Worm (Caenorhabditis elegans) whole organism, L4 larva: ENCODE measurements around the gene tes-1.

Source experiments
- D1046.2 ChIP-seq: fragments of 200-800 bp; sonication (Bioruptor generic); IDR thresholded peaks from 2 replicates; pipeline ENCODE4 v1.3.6; 2022; ENCODE audit warnings: missing genetic modification characterization, missing compliant biosample characterization
- F26F4.8 ChIP-seq: fragments of 200-800 bp; sonication (Bioruptor generic); conservative IDR thresholded peaks from 2 replicates; pipeline ENCODE4 v1.3.6; 2022; ENCODE audit warnings: missing genetic modification characterization, missing compliant biosample characterization
- F37D6.2 ChIP-seq: sonication (generic microtip); optimal IDR thresholded peaks from 2 replicates; lab custom pipeline; 2016; ENCODE audit warnings: mild to moderate bottlenecking, missing genetic modification characterization, missing compliant biosample characterization
- F44E2.7 ChIP-seq: fragments of 200-800 bp; sonication (Bioruptor generic); IDR thresholded peaks from 2 replicates; pipeline ENCODE4 v2.1.2; 2022; ENCODE audit warnings: missing genetic modification characterization, missing compliant biosample characterization
- F49E8.2 ChIP-seq: sonication (generic microtip); optimal IDR thresholded peaks from 2 replicates; lab custom pipeline; 2016; ENCODE audit warnings: missing compliant biosample characterization, mild to moderate bottlenecking, missing genetic modification characterization, borderline replicate concordance
- Y105C5A.15 ChIP-seq: fragments of 200-800 bp; sonication (Bioruptor generic); IDR thresholded peaks from 2 replicates; pipeline ENCODE4 v1.3.6; 2022; ENCODE audit warnings: missing genetic modification characterization, missing compliant biosample characterization
- Y48G9A.11 ChIP-seq: fragments of 200-800 bp; sonication (Bioruptor generic); IDR thresholded peaks from 2 replicates; pipeline ENCODE4 v1.3.6; 2022; ENCODE audit warnings: missing genetic modification reagents, missing genetic modification characterization, missing compliant biosample characterization
- aha-1 ChIP-seq: fragments of 150-350 bp; peaks from one replicate; lab custom pipeline; 2014; ENCODE audit warnings: missing biosample characterization, missing genetic modification characterization
- ama-1 ChIP-seq: fragments of 150-350 bp; optimal IDR thresholded peaks from 2 replicates; lab custom pipeline; 2014; ENCODE audit warnings: inconsistent platforms, mixed read lengths
- arid-1 ChIP-seq: fragments of 200-800 bp; sonication (Bioruptor generic); conservative IDR thresholded peaks from 2 replicates; pipeline ENCODE4 v1.3.6; 2022; ENCODE audit warnings: missing genetic modification reagents, missing genetic modification characterization, missing compliant biosample characterization
- ceh-20 ChIP-seq: fragments of 200-800 bp; sonication (Bioruptor generic); IDR thresholded peaks from 2 replicates; pipeline ENCODE4 v1.3.6; 2022; ENCODE audit warnings: missing genetic modification reagents, missing genetic modification characterization, missing compliant biosample characterization
- ceh-32 ChIP-seq: sonication (generic microtip); optimal IDR thresholded peaks from 2 replicates; lab custom pipeline; 2016; ENCODE audit warnings: mild to moderate bottlenecking, missing genetic modification characterization, missing compliant biosample characterization; ENCODE audit not compliant: poor library complexity
- daf-12 ChIP-seq: fragments of 150-350 bp; optimal IDR thresholded peaks from 2 replicates; lab custom pipeline; 2014; ENCODE audit warnings: missing biosample characterization, missing genetic modification reagents, missing genetic modification characterization
- daf-16 ChIP-seq, 3 experiments: sonication (generic microtip); optimal IDR thresholded peaks; 2 replicates each; lab custom pipeline; 2016 to 2017; ENCODE audit warnings: missing genetic modification characterization in 3 of 3, missing genetic modification reagents in 3 of 3, mild to moderate bottlenecking in 2 of 3, missing compliant biosample characterization in 2 of 3, missing biosample characterization in 1 of 3, moderate library complexity in 1 of 3
- dmd-8 ChIP-seq: fragments of 200-800 bp; sonication (Bioruptor generic); IDR thresholded peaks from 2 replicates; pipeline ENCODE4 v1.3.6; 2022; ENCODE audit warnings: missing genetic modification characterization, missing compliant biosample characterization
- dpl-1 ChIP-seq: fragments of 150-350 bp; optimal IDR thresholded peaks from 2 replicates; lab custom pipeline; 2014; ENCODE audit warnings: missing biosample characterization, missing genetic modification reagents, missing genetic modification characterization
- dve-1 ChIP-seq: sonication (generic microtip); optimal IDR thresholded peaks from 2 replicates; lab custom pipeline; 2017; ENCODE audit warnings: antibody characterized with exemption, mild to moderate bottlenecking, missing genetic modification characterization, missing compliant biosample characterization; ENCODE audit not compliant: insufficient read depth
- egl-43 ChIP-seq: fragments of 200-800 bp; sonication (Bioruptor generic); IDR thresholded peaks from 2 replicates; pipeline ENCODE4 v1.3.6; 2022; ENCODE audit warnings: missing genetic modification reagents, missing genetic modification characterization, missing compliant biosample characterization
- hlh-11 ChIP-seq: fragments of 200-800 bp; sonication (Bioruptor generic); optimal IDR thresholded peaks from 2 replicates; lab custom pipeline; 2018; ENCODE audit warnings: mild to moderate bottlenecking, missing genetic modification characterization, missing compliant biosample characterization
- hmg-1.1 ChIP-seq: fragments of 200-800 bp; sonication (Bioruptor generic); IDR thresholded peaks from 2 replicates; pipeline ENCODE4 v1.3.6; 2022; ENCODE audit warnings: missing genetic modification reagents, missing genetic modification characterization, missing compliant biosample characterization
- lim-7 ChIP-seq: fragments of 200-800 bp; sonication (Bioruptor generic); IDR thresholded peaks from 2 replicates; pipeline ENCODE4 v1.3.6; 2022; ENCODE audit warnings: missing genetic modification characterization, missing compliant biosample characterization
- lin-1 ChIP-seq: fragments of 200-800 bp; sonication (Bioruptor generic); IDR thresholded peaks from 2 replicates; pipeline ENCODE4 v1.3.6; 2022; ENCODE audit warnings: missing genetic modification reagents, missing genetic modification characterization, missing compliant biosample characterization
- lin-38 ChIP-seq: fragments of 200-800 bp; sonication (Bioruptor generic); IDR thresholded peaks from 2 replicates; pipeline ENCODE4 v1.3.6; 2022; ENCODE audit warnings: missing genetic modification reagents, missing genetic modification characterization, missing compliant biosample characterization
- lin-39 ChIP-seq: fragments of 150-350 bp; optimal IDR thresholded peaks from 2 replicates; lab custom pipeline; 2014; ENCODE audit warnings: missing biosample characterization, missing genetic modification reagents, missing genetic modification characterization
- madf-9 ChIP-seq: fragments of 200-800 bp; sonication (Bioruptor generic); conservative IDR thresholded peaks from 2 replicates; pipeline ENCODE4 v1.3.6; 2022; ENCODE audit warnings: missing genetic modification reagents, missing genetic modification characterization, missing compliant biosample characterization
- mdt-29 ChIP-seq: fragments of 200-800 bp; sonication (Bioruptor generic); IDR thresholded peaks from 2 replicates; pipeline ENCODE4 v1.3.6; 2022; ENCODE audit warnings: missing genetic modification reagents, missing genetic modification characterization, missing compliant biosample characterization
- mes-2 ChIP-seq: sonication (generic microtip); optimal IDR thresholded peaks from 2 replicates; lab custom pipeline; 2016; ENCODE audit warnings: missing genotype, mild to moderate bottlenecking, missing genetic modification characterization, missing compliant biosample characterization; ENCODE audit not compliant: poor library complexity, severe bottlenecking
- mxl-2 ChIP-seq: fragments of 200-800 bp; sonication (Bioruptor generic); conservative IDR thresholded peaks from 2 replicates; pipeline ENCODE4 v1.3.6; 2022; ENCODE audit warnings: missing genetic modification reagents, missing genetic modification characterization, missing compliant biosample characterization
- nhr-10 ChIP-seq: fragments of 150-350 bp; optimal IDR thresholded peaks from 2 replicates; lab custom pipeline; 2014; ENCODE audit warnings: missing biosample characterization, missing genetic modification characterization
- nhr-102 ChIP-seq: sonication (generic microtip); optimal IDR thresholded peaks from 2 replicates; lab custom pipeline; 2016; ENCODE audit warnings: mild to moderate bottlenecking, missing genetic modification characterization, moderate library complexity, missing compliant biosample characterization
- nhr-111 ChIP-seq: fragments of 200-800 bp; sonication (Bioruptor generic); optimal IDR thresholded peaks from 2 replicates; lab custom pipeline; 2018; ENCODE audit warnings: mild to moderate bottlenecking, missing genetic modification characterization, missing compliant biosample characterization
- nhr-25 ChIP-seq: sonication (generic microtip); optimal IDR thresholded peaks from 2 replicates; lab custom pipeline; 2017; ENCODE audit warnings: missing genetic modification characterization, mild to moderate bottlenecking, missing compliant biosample characterization, antibody characterized with exemption, moderate library complexity, borderline replicate concordance; ENCODE audit not compliant: insufficient read depth
- nhr-42 ChIP-seq: fragments of 200-800 bp; sonication (Bioruptor generic); IDR thresholded peaks from 2 replicates; pipeline ENCODE4 v1.3.6; 2022; ENCODE audit warnings: missing genetic modification characterization, missing compliant biosample characterization
- nhr-48 ChIP-seq: sonication (generic microtip); optimal IDR thresholded peaks from 2 replicates; lab custom pipeline; 2016; ENCODE audit warnings: mild to moderate bottlenecking, missing genetic modification characterization, missing compliant biosample characterization
- nhr-6 ChIP-seq: fragments of 150-350 bp; optimal IDR thresholded peaks from 2 replicates; lab custom pipeline; 2014; ENCODE audit warnings: missing biosample characterization, missing genetic modification characterization
- pha-4 ChIP-seq, 2 experiments: fragments of 150-350 bp in 1 of 2; fragments of 200-800 bp in 1 of 2; sonication (Bioruptor generic) in 1 of 2; IDR thresholded peaks in 1 of 2; optimal IDR thresholded peaks in 1 of 2; 2 replicates each; pipeline versions ENCODE4 v1.3.6 to Lab custom; 2014 to 2022; ENCODE audit warnings: missing genetic modification characterization in 2 of 2, missing genetic modification reagents in 2 of 2, missing biosample characterization in 1 of 2, missing compliant biosample characterization in 1 of 2
- php-3 ChIP-seq: fragments of 200-800 bp; sonication (Bioruptor generic); IDR thresholded peaks from 2 replicates; pipeline ENCODE4 v1.3.6; 2022; ENCODE audit warnings: missing genetic modification reagents, missing genetic modification characterization, missing compliant biosample characterization
- rbr-2 ChIP-seq: sonication (generic microtip); optimal IDR thresholded peaks from 2 replicates; lab custom pipeline; 2016; ENCODE audit warnings: missing genotype, missing genetic modification characterization, missing compliant biosample characterization
- set-16 ChIP-seq: fragments of 200-800 bp; sonication (Bioruptor generic); IDR thresholded peaks from 2 replicates; pipeline ENCODE4 v1.3.6; 2022; ENCODE audit warnings: missing genetic modification reagents, missing genetic modification characterization, missing compliant biosample characterization
- snpc-1.2 ChIP-seq: fragments of 200-800 bp; sonication (Bioruptor generic); IDR thresholded peaks from 2 replicates; pipeline ENCODE4 v1.3.6; 2022; ENCODE audit warnings: missing genetic modification reagents, missing genetic modification characterization, missing compliant biosample characterization
- snpc-4 ChIP-seq: fragments of 150-350 bp; optimal IDR thresholded peaks from 2 replicates; lab custom pipeline; 2014; ENCODE audit warnings: missing biosample characterization, missing genetic modification characterization
- spr-3 ChIP-seq: fragments of 200-800 bp; sonication (Bioruptor generic); optimal IDR thresholded peaks from 2 replicates; lab custom pipeline; 2018; ENCODE audit warnings: mild to moderate bottlenecking, missing genetic modification characterization, missing compliant biosample characterization
- tra-1 ChIP-seq: fragments of 200-800 bp; sonication (Bioruptor generic); IDR thresholded peaks from 2 replicates; pipeline ENCODE4 v1.3.6; 2022; ENCODE audit warnings: missing genetic modification reagents, missing genetic modification characterization, missing compliant biosample characterization
- vab-7 ChIP-seq: fragments of 200-800 bp; sonication (Bioruptor generic); IDR thresholded peaks from 2 replicates; pipeline ENCODE4 v1.3.6; 2022; ENCODE audit warnings: missing genetic modification reagents, missing genetic modification characterization, missing compliant biosample characterization
- zfp-2 ChIP-seq: sonication (generic microtip); optimal IDR thresholded peaks from 2 replicates; lab custom pipeline; 2016; ENCODE audit warnings: mild to moderate bottlenecking, missing genetic modification characterization, missing compliant biosample characterization
- ztf-11 ChIP-seq: fragments of 150-350 bp; optimal IDR thresholded peaks from 2 replicates; lab custom pipeline; 2014; ENCODE audit warnings: missing biosample characterization, missing genetic modification characterization

Gene tes-1

ce11 chrIV:7487554-7488456, 36.6 kb upstream of the tes-1 start, which contains the start of the genes his-60 and his-59:
his-60 (minus strand) TSS chrIV:7487992.
his-59 (plus strand) TSS chrIV:7488249.
- peak; percentile 43 for TF ChIP-seq dpl-1 (GFP tag; lab: Kevin White, UChicago)
- TF ChIP-seq snpc-4 (tag; lab: Kevin White, UChicago): no peak
- peak; percentile 48 for TF ChIP-seq lin-38 (GFP tag; lab: Robert Waterston, UW)
- peak; percentile 51 for TF ChIP-seq aha-1 (tag; lab: Kevin White, UChicago)
- peak; percentile 82 for TF ChIP-seq nhr-6 (tag; lab: Kevin White, UChicago)
- TF ChIP-seq rbr-2: peak; percentile 55
- TF ChIP-seq nhr-25 (tag; lab: Kevin White, UChicago): peak; percentile 27
- TF ChIP-seq dve-1 (tag; lab: Kevin White, UChicago): peak; percentile 98
- TF ChIP-seq spr-3 (GFP tag; lab: Kevin White, UChicago): no peak
- peak; percentile 37; the same call in 1 of the 2 replicates for TF ChIP-seq lin-1
- TF ChIP-seq F49E8.2 (tag; lab: Kevin White, UChicago): peak; percentile 89
- peak; percentile 84 for TF ChIP-seq dmd-8 (GFP tag; lab: Robert Waterston, UW)
- peak; percentile 46; the same call in 1 of the 2 replicates for TF ChIP-seq nhr-42 (GFP tag; lab: Robert Waterston, UW)
- TF ChIP-seq Y48G9A.11: no peak
- peak; percentile 77 for TF ChIP-seq egl-43
- TF ChIP-seq ama-1: peak; percentile 50
- TF ChIP-seq arid-1 (GFP tag; lab: Robert Waterston, UW): peak; percentile 71
- TF ChIP-seq F44E2.7: peak; percentile 77; the same call in 1 of the 2 replicates
- TF ChIP-seq daf-12 (tag; lab: Kevin White, UChicago): no peak
- TF ChIP-seq F26F4.8 (GFP tag; lab: Robert Waterston, UW): peak; percentile 63
- TF ChIP-seq F37D6.2 (tag; lab: Kevin White, UChicago): no peak
- no peak for TF ChIP-seq daf-16 (GFP tag; optimal IDR thresholded peaks at IDR 0.05; lab: Kevin White, UChicago)
- peak; percentile 62 for TF ChIP-seq daf-16 (tag; optimal IDR thresholded peaks at IDR 0.05; lab: Kevin White, UChicago)
- TF ChIP-seq nhr-111 (GFP tag; lab: Kevin White, UChicago): no peak
- peak; percentile 80 for TF ChIP-seq mes-2 (tag; lab: Kevin White, UChicago)
- peak; percentile 42; the same call in 1 of the 2 replicates for TF ChIP-seq tra-1
- TF ChIP-seq pha-4 (GFP tag; IDR thresholded peaks at IDR 0.05; lab: Robert Waterston, UW): peak; percentile 21
- no peak for TF ChIP-seq pha-4 (tag; optimal IDR thresholded peaks at IDR 0.05; lab: Kevin White, UChicago)
- peak; percentile 26; the same call in 1 of the 2 replicates for TF ChIP-seq mdt-29 (GFP tag; lab: Robert Waterston, UW)
- TF ChIP-seq zfp-2: no peak
- peak; percentile 85 for TF ChIP-seq lim-7 (GFP tag; lab: Robert Waterston, UW)
- no peak for TF ChIP-seq mxl-2 (GFP tag; lab: Robert Waterston, UW)
- no peak for TF ChIP-seq nhr-10
- TF ChIP-seq nhr-102 (tag; lab: Kevin White, UChicago): peak; percentile 80
- no peak for TF ChIP-seq madf-9 (GFP tag; lab: Robert Waterston, UW)
- peak; percentile 57 for TF ChIP-seq snpc-1.2 (GFP tag; lab: Robert Waterston, UW)
- TF ChIP-seq nhr-48 (tag; lab: Kevin White, UChicago): peak; percentile 82
- no peak; the same call in 1 of the 2 replicates for TF ChIP-seq ceh-20 (GFP tag; lab: Robert Waterston, UW)
- peak; percentile 76 for TF ChIP-seq hlh-11 (tag; lab: Kevin White, UChicago)
- TF ChIP-seq ztf-11 (tag; lab: Kevin White, UChicago): no peak
- 0 out of 2 replicates have a peak, but pooled peaks have one; percentile 31 for TF ChIP-seq D1046.2 (GFP tag; lab: Robert Waterston, UW)
- no peak for TF ChIP-seq ceh-32 (tag; lab: Kevin White, UChicago)
- peak; percentile 64 for TF ChIP-seq vab-7 (GFP tag; lab: Robert Waterston, UW)
- peak; percentile 50; the same call in 1 of the 2 replicates for TF ChIP-seq Y105C5A.15 (GFP tag; lab: Robert Waterston, UW)
- TF ChIP-seq php-3: peak; percentile 59; the same call in 1 of the 2 replicates
- TF ChIP-seq set-16 (GFP tag; lab: Robert Waterston, UW): peak; percentile 71
- peak; percentile 23; the same call in 1 of the 2 replicates for TF ChIP-seq hmg-1.1
- no peak for TF ChIP-seq lin-39 (tag; lab: Kevin White, UChicago)
